Worm (Caenorhabditis elegans) whole organism, mixed stage, embryonic: Measurements from ENCODE around the gene nhr-216.

Experiments used
- ceh-43 ChIP-seq: fragments of 200-800 bp; sonication (Bioruptor generic); optimal IDR thresholded peaks from 2 replicates; lab custom pipeline; 2018; ENCODE audit warnings: mild to moderate bottlenecking, missing genetic modification characterization, moderate library complexity, missing compliant biosample characterization
- ces-1 ChIP-seq: fragments of 150-350 bp; optimal IDR thresholded peaks from 2 replicates; lab custom pipeline; 2014; ENCODE audit warnings: missing biosample characterization, missing genetic modification reagents, missing genetic modification characterization
- mls-2 ChIP-seq: sonication (generic microtip); optimal IDR thresholded peaks from 2 replicates; lab custom pipeline; 2016; ENCODE audit warnings: mild to moderate bottlenecking, missing genetic modification characterization, moderate library complexity, missing compliant biosample characterization
- nhr-237 ChIP-seq: fragments of 150-350 bp; optimal IDR thresholded peaks from 2 replicates; lab custom pipeline; 2014; ENCODE audit warnings: missing biosample characterization, missing genetic modification characterization
- nhr-28 ChIP-seq: fragments of 150-350 bp; optimal IDR thresholded peaks from 2 replicates; lab custom pipeline; 2014; ENCODE audit warnings: missing biosample characterization, missing genetic modification characterization
- nhr-76 ChIP-seq: sonication (generic microtip); optimal IDR thresholded peaks from 2 replicates; lab custom pipeline; 2017; ENCODE audit warnings: missing biosample characterization, missing genetic modification characterization
- unc-62 ChIP-seq: fragments of 150-350 bp; optimal IDR thresholded peaks from 2 replicates; lab custom pipeline; 2014; ENCODE audit warnings: missing biosample characterization, missing genetic modification reagents, missing genetic modification characterization

DNA sequence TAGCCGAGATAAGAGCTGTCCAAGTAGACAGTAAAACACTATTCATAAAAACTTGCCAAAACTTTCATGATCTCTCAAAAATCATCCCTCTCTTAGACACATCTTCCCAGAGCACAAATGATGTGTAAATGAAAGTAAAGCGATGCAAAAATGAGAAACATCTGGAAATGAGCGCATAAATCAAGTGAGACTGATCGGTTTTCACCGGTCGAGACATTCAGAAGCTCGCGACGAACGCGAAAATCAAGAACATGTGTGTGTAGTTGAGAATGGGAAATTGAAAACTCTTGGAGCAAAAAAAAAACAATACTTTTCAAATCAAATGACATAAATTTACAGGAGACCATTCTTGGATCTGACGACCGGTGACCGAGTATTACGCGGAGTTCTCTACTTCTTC, 54.3 kb downstream of the nhr-216 start:
- no peak for TF ChIP-seq nhr-76
- no peak for TF ChIP-seq nhr-28
- TF ChIP-seq nhr-237 (tag; lab: Kevin White, UChicago), result no peak
- no peak for TF ChIP-seq mls-2
- no peak for TF ChIP-seq ceh-43
- TF ChIP-seq unc-62, result no peak
- no peak for TF ChIP-seq ces-1 (GFP tag; lab: Kevin White, UChicago)
